Worm (Caenorhabditis elegans) whole organism, mixed stage, embryonic: Measurements from ENCODE around the gene ZK617.26.
A peak's percentile ranks its signal among the peaks of the same experiment; 100 is the strongest.

Experiments used
- M03D4.4 ChIP-seq: sonication (generic microtip); optimal IDR thresholded peaks from 2 replicates; lab custom pipeline; 2017; ENCODE audit warnings: mild to moderate bottlenecking, missing genetic modification characterization, missing compliant biosample characterization
- bed-3 ChIP-seq: fragments of 200-800 bp; sonication (Bioruptor generic); optimal IDR thresholded peaks from 3 replicates; lab custom pipeline; 2018; ENCODE audit warnings: mild to moderate bottlenecking, missing genetic modification characterization, moderate library complexity, missing compliant biosample characterization
- blmp-1 ChIP-seq: fragments of 150-350 bp; optimal IDR thresholded peaks from 2 replicates; lab custom pipeline; 2014; ENCODE audit warnings: missing biosample characterization, missing genetic modification characterization
- ceh-39 ChIP-seq: fragments of 150-350 bp; optimal IDR thresholded peaks from 2 replicates; lab custom pipeline; 2014; ENCODE audit warnings: missing biosample characterization, missing genetic modification characterization
- ceh-43 ChIP-seq: fragments of 200-800 bp; sonication (Bioruptor generic); optimal IDR thresholded peaks from 2 replicates; lab custom pipeline; 2018; ENCODE audit warnings: mild to moderate bottlenecking, missing genetic modification characterization, moderate library complexity, missing compliant biosample characterization
- ceh-83 ChIP-seq: fragments of 200-800 bp; sonication (Bioruptor generic); optimal IDR thresholded peaks from 2 replicates; lab custom pipeline; 2018; ENCODE audit warnings: mild to moderate bottlenecking, missing genetic modification characterization, missing compliant biosample characterization
- ces-1 ChIP-seq: fragments of 150-350 bp; optimal IDR thresholded peaks from 2 replicates; lab custom pipeline; 2014; ENCODE audit warnings: missing biosample characterization, missing genetic modification reagents, missing genetic modification characterization
- cnd-1 ChIP-seq: fragments of 200-800 bp; sonication (Bioruptor generic); optimal IDR thresholded peaks from 2 replicates; lab custom pipeline; 2018; ENCODE audit warnings: mild to moderate bottlenecking, missing genetic modification characterization, missing compliant biosample characterization
- drap-1 ChIP-seq: fragments of 200-800 bp; sonication (Bioruptor generic); optimal IDR thresholded peaks from 3 replicates; lab custom pipeline; 2018; ENCODE audit warnings: mild to moderate bottlenecking, missing genetic modification characterization, missing compliant biosample characterization
- elt-1 ChIP-seq: sonication (generic microtip); optimal IDR thresholded peaks from 2 replicates; lab custom pipeline; 2017; ENCODE audit warnings: missing genetic modification characterization, mild to moderate bottlenecking, missing compliant biosample characterization, antibody characterized with exemption, moderate library complexity, borderline replicate concordance; ENCODE audit not compliant: insufficient read depth
- elt-3 ChIP-seq: fragments of 150-350 bp; optimal IDR thresholded peaks from 2 replicates; lab custom pipeline; 2014; ENCODE audit warnings: missing biosample characterization, missing genetic modification characterization
- flh-1 ChIP-seq: fragments of 200-800 bp; sonication (Bioruptor generic); optimal IDR thresholded peaks from 2 replicates; lab custom pipeline; 2018; ENCODE audit warnings: mild to moderate bottlenecking, missing genetic modification characterization, moderate library complexity, missing compliant biosample characterization
- ham-2 ChIP-seq: fragments of 200-800 bp; sonication (Bioruptor generic); optimal IDR thresholded peaks from 2 replicates; lab custom pipeline; 2018; ENCODE audit warnings: mild to moderate bottlenecking, missing genetic modification characterization, missing compliant biosample characterization
- hlh-1 ChIP-seq: fragments of 150-350 bp; optimal IDR thresholded peaks from 2 replicates; lab custom pipeline; 2014; ENCODE audit warnings: missing biosample characterization, missing genetic modification reagents, missing genetic modification characterization
- lin-13 ChIP-seq: fragments of 150-350 bp; optimal IDR thresholded peaks from 2 replicates; lab custom pipeline; 2014; ENCODE audit warnings: missing biosample characterization, missing genetic modification characterization
- lin-32 ChIP-seq: fragments of 200-800 bp; sonication (Bioruptor generic); optimal IDR thresholded peaks from 2 replicates; lab custom pipeline; 2018; ENCODE audit warnings: mild to moderate bottlenecking, missing genetic modification characterization, missing compliant biosample characterization
- mab-5 ChIP-seq: fragments of 150-350 bp; optimal IDR thresholded peaks from 2 replicates; lab custom pipeline; 2014; ENCODE audit warnings: missing biosample characterization, missing genetic modification characterization
- mep-1 ChIP-seq: fragments of 150-350 bp; optimal IDR thresholded peaks from 2 replicates; lab custom pipeline; 2017; ENCODE audit warnings: missing biosample characterization, missing genetic modification reagents, missing genetic modification characterization, inconsistent platforms
- mls-2 ChIP-seq: sonication (generic microtip); optimal IDR thresholded peaks from 2 replicates; lab custom pipeline; 2016; ENCODE audit warnings: mild to moderate bottlenecking, missing genetic modification characterization, moderate library complexity, missing compliant biosample characterization
- nhr-12 ChIP-seq: fragments of 150-350 bp; optimal IDR thresholded peaks from 2 replicates; lab custom pipeline; 2014; ENCODE audit warnings: missing biosample characterization, missing genetic modification characterization
- nhr-2 ChIP-seq: fragments of 150-350 bp; optimal IDR thresholded peaks from 2 replicates; lab custom pipeline; 2014; ENCODE audit warnings: missing biosample characterization, missing genetic modification characterization
- nhr-237 ChIP-seq: fragments of 150-350 bp; optimal IDR thresholded peaks from 2 replicates; lab custom pipeline; 2014; ENCODE audit warnings: missing biosample characterization, missing genetic modification characterization
- nhr-76 ChIP-seq: sonication (generic microtip); optimal IDR thresholded peaks from 2 replicates; lab custom pipeline; 2017; ENCODE audit warnings: missing biosample characterization, missing genetic modification characterization
- pha-4 ChIP-seq: fragments of 150-350 bp; optimal IDR thresholded peaks from 2 replicates; lab custom pipeline; 2018; ENCODE audit warnings: missing biosample characterization, missing genetic modification reagents, missing genetic modification characterization
- sem-2 ChIP-seq: fragments of 200-800 bp; sonication (Bioruptor generic); optimal IDR thresholded peaks from 2 replicates; lab custom pipeline; 2018; ENCODE audit warnings: mild to moderate bottlenecking, missing genetic modification characterization, missing compliant biosample characterization
- snpc-4 ChIP-seq: fragments of 150-350 bp; optimal IDR thresholded peaks from 2 replicates; lab custom pipeline; 2014; ENCODE audit warnings: missing biosample characterization, missing genetic modification characterization
- sptf-1 ChIP-seq: sonication (generic microtip); optimal IDR thresholded peaks from 2 replicates; lab custom pipeline; 2017; ENCODE audit warnings: mild to moderate bottlenecking, missing genetic modification characterization, moderate library complexity, missing compliant biosample characterization
- tbx-8 ChIP-seq: fragments of 200-800 bp; sonication (Bioruptor generic); optimal IDR thresholded peaks from 2 replicates; lab custom pipeline; 2018; ENCODE audit warnings: mild to moderate bottlenecking, missing genetic modification characterization, moderate library complexity, missing compliant biosample characterization
- unc-120 ChIP-seq: sonication (generic microtip); optimal IDR thresholded peaks from 2 replicates; lab custom pipeline; 2017; ENCODE audit warnings: missing genetic modification characterization, missing compliant biosample characterization; ENCODE audit not compliant: poor library complexity, severe bottlenecking
- unc-39 ChIP-seq: fragments of 150-350 bp; optimal IDR thresholded peaks from 2 replicates; lab custom pipeline; 2014; ENCODE audit warnings: missing biosample characterization, missing genetic modification characterization
- unc-62 ChIP-seq: fragments of 150-350 bp; optimal IDR thresholded peaks from 2 replicates; lab custom pipeline; 2014; ENCODE audit warnings: missing biosample characterization, missing genetic modification reagents, missing genetic modification characterization
- zip-8 ChIP-seq: fragments of 150-350 bp; optimal IDR thresholded peaks from 2 replicates; lab custom pipeline; 2014; ENCODE audit warnings: missing biosample characterization, missing genetic modification characterization

Gene ZK617.26

ce11 chrIV:12015586-12015985 lies 4.8 kb upstream of the ZK617.26 start, which contains the start of gene lips-6:
Gene lips-6 (minus strand): TSS chrIV:12015686.
- no peak for TF ChIP-seq ceh-83
- TF ChIP-seq nhr-2 (tag; lab: Kevin White, UChicago): no peak
- TF ChIP-seq elt-3 (tag; lab: Kevin White, UChicago): no peak
- no peak for TF ChIP-seq mls-2 (tag; lab: Kevin White, UChicago)
- TF ChIP-seq ceh-39 (tag; lab: Kevin White, UChicago): no peak
- no peak for TF ChIP-seq ceh-43 (GFP tag; lab: Kevin White, UChicago)
- no peak for TF ChIP-seq nhr-12
- TF ChIP-seq nhr-237 (tag; lab: Kevin White, UChicago): no peak
- TF ChIP-seq unc-120: no peak
- TF ChIP-seq sptf-1 (tag; lab: Kevin White, UChicago): no peak
- no peak for TF ChIP-seq M03D4.4
- TF ChIP-seq, all 35 proteins: peak for 0

ce11 chrIV:12013120-12013519 lies 2.4 kb upstream of the ZK617.26 start, which contains the start of gene spe-17:
Gene spe-17 (plus strand): TSS chrIV:12013420.
- TF ChIP-seq ceh-39 (tag; lab: Kevin White, UChicago) (no peak), M03D4.4 (no peak), flh-1 (GFP tag; lab: Kevin White, UChicago) (no peak), nhr-76 (tag; lab: Kevin White, UChicago) (no peak), pha-4 (tag; lab: Kevin White, UChicago) (no peak), lin-13 (tag; lab: Kevin White, UChicago) (no peak), zip-8 (no peak), mls-2 (tag; lab: Kevin White, UChicago) (no peak), ceh-83 (no peak), sem-2 (GFP tag; lab: Kevin White, UChicago) (no peak), tbx-8 (GFP tag; lab: Kevin White, UChicago) (no peak), drap-1 (GFP tag; lab: Kevin White, UChicago) (no peak), unc-39 (no peak), cnd-1 (tag; lab: Kevin White, UChicago) (no peak), sptf-1 (tag; lab: Kevin White, UChicago) (no peak), mep-1 (tag; lab: Kevin White, UChicago) (no peak), elt-1 (tag; lab: Kevin White, UChicago) (no peak), ces-1 (GFP tag; lab: Kevin White, UChicago) (no peak)

- TF ChIP-seq blmp-1 (tag; lab: Kevin White, UChicago) (no peak), nhr-12 (no peak), pha-4 (tag; lab: Kevin White, UChicago) (no peak), flh-1 (GFP tag; lab: Kevin White, UChicago) (no peak), ham-2 (GFP tag; lab: Kevin White, UChicago) (no peak), snpc-4 (tag; lab: Kevin White, UChicago) (no peak), unc-62 (peak; percentile 90), hlh-1 (tag; lab: Kevin White, UChicago) (no peak), lin-32 (GFP tag; lab: Kevin White, UChicago) (no peak), mab-5 (no peak), nhr-2 (tag; lab: Kevin White, UChicago) (no peak), ceh-83 (no peak), bed-3 (GFP tag; lab: Kevin White, UChicago) (no peak), ceh-43 (GFP tag; lab: Kevin White, UChicago) (no peak), drap-1 (GFP tag; lab: Kevin White, UChicago) (peak; percentile 7), M03D4.4 (no peak), unc-120 (peak; percentile 89), lin-13 (tag; lab: Kevin White, UChicago) (no peak), ces-1 (GFP tag; lab: Kevin White, UChicago) (no peak)
These were observed 1.8 kb upstream of the ZK617.26 start for ce11 chrIV:12012439-12013003.

ce11 chrIV:12010377-12010776 lies 382 bp downstream of the ZK617.26 start:
- TF ChIP-seq unc-62: peak; percentile 65
- TF ChIP-seq hlh-1 (tag; lab: Kevin White, UChicago): peak; percentile 89
- no peak for TF ChIP-seq nhr-2 (tag; lab: Kevin White, UChicago)
- peak; percentile 1 for TF ChIP-seq drap-1 (GFP tag; lab: Kevin White, UChicago)
- peak; percentile 39 for TF ChIP-seq M03D4.4
- no peak for TF ChIP-seq ces-1 (GFP tag; lab: Kevin White, UChicago)
- TF ChIP-seq unc-120: peak; percentile 96
